Worm (Caenorhabditis elegans) whole organism, L4 larva: Measurements from ENCODE around the gene str-262.

Experiments
- F10B5.3 ChIP-seq: sonication (generic microtip); optimal IDR thresholded peaks from 2 replicates; lab custom pipeline; 2016; ENCODE audit warnings: mild to moderate bottlenecking, missing genetic modification characterization, missing compliant biosample characterization
- T26A8.4 ChIP-seq: fragments of 200-800 bp; sonication (Bioruptor generic); IDR thresholded peaks from 2 replicates; pipeline ENCODE4 v1.3.6; 2022; ENCODE audit warnings: missing genetic modification characterization, missing compliant biosample characterization
- Y105C5A.15 ChIP-seq: fragments of 200-800 bp; sonication (Bioruptor generic); IDR thresholded peaks from 2 replicates; pipeline ENCODE4 v1.3.6; 2022; ENCODE audit warnings: missing genetic modification characterization, missing compliant biosample characterization
- Y48G9A.11 ChIP-seq: fragments of 200-800 bp; sonication (Bioruptor generic); IDR thresholded peaks from 2 replicates; pipeline ENCODE4 v1.3.6; 2022; ENCODE audit warnings: missing genetic modification reagents, missing genetic modification characterization, missing compliant biosample characterization
- Y5F2A.4 ChIP-seq: fragments of 200-800 bp; sonication (Bioruptor generic); optimal IDR thresholded peaks from 2 replicates; lab custom pipeline; 2018; ENCODE audit warnings: mild to moderate bottlenecking, missing genetic modification characterization, missing compliant biosample characterization
- aha-1 ChIP-seq: fragments of 150-350 bp; peaks from one replicate; lab custom pipeline; 2014; ENCODE audit warnings: missing biosample characterization, missing genetic modification characterization
- arid-1 ChIP-seq: fragments of 200-800 bp; sonication (Bioruptor generic); conservative IDR thresholded peaks from 2 replicates; pipeline ENCODE4 v1.3.6; 2022; ENCODE audit warnings: missing genetic modification reagents, missing genetic modification characterization, missing compliant biosample characterization
- ceh-62 ChIP-seq: sonication (generic microtip); optimal IDR thresholded peaks from 2 replicates; lab custom pipeline; 2017; ENCODE audit warnings: missing biosample characterization, missing genetic modification characterization
- daf-12 ChIP-seq: fragments of 150-350 bp; optimal IDR thresholded peaks from 2 replicates; lab custom pipeline; 2014; ENCODE audit warnings: missing biosample characterization, missing genetic modification reagents, missing genetic modification characterization
- dmd-9 ChIP-seq: fragments of 200-800 bp; sonication (Bioruptor generic); IDR thresholded peaks from 2 replicates; pipeline ENCODE4 v1.3.6; 2022; ENCODE audit warnings: missing genetic modification reagents, missing genetic modification characterization, missing compliant biosample characterization
- dpl-1 ChIP-seq: fragments of 150-350 bp; optimal IDR thresholded peaks from 2 replicates; lab custom pipeline; 2014; ENCODE audit warnings: missing biosample characterization, missing genetic modification reagents, missing genetic modification characterization
- duxl-1 ChIP-seq: sonication (generic microtip); optimal IDR thresholded peaks from 2 replicates; lab custom pipeline; 2016; ENCODE audit warnings: mild to moderate bottlenecking, missing genetic modification characterization, moderate library complexity, missing compliant biosample characterization; ENCODE audit not compliant: poor library complexity
- dve-1 ChIP-seq: sonication (generic microtip); optimal IDR thresholded peaks from 2 replicates; lab custom pipeline; 2017; ENCODE audit warnings: antibody characterized with exemption, mild to moderate bottlenecking, missing genetic modification characterization, missing compliant biosample characterization; ENCODE audit not compliant: insufficient read depth
- fkh-10 ChIP-seq: fragments of 150-350 bp; optimal IDR thresholded peaks from 2 replicates; lab custom pipeline; 2014; ENCODE audit warnings: missing biosample characterization, missing genetic modification reagents, missing genetic modification characterization
- fos-1 ChIP-seq: fragments of 150-350 bp; optimal IDR thresholded peaks from 2 replicates; lab custom pipeline; 2014; ENCODE audit warnings: missing biosample characterization, missing genetic modification characterization
- hlh-11 ChIP-seq: fragments of 200-800 bp; sonication (Bioruptor generic); optimal IDR thresholded peaks from 2 replicates; lab custom pipeline; 2018; ENCODE audit warnings: mild to moderate bottlenecking, missing genetic modification characterization, missing compliant biosample characterization
- hlh-30 ChIP-seq: sonication (generic microtip); optimal IDR thresholded peaks from 2 replicates; lab custom pipeline; 2017; ENCODE audit warnings: antibody characterized with exemption, mild to moderate bottlenecking, missing genetic modification characterization, missing compliant biosample characterization; ENCODE audit not compliant: insufficient read depth
- hmg-1.1 ChIP-seq: fragments of 200-800 bp; sonication (Bioruptor generic); IDR thresholded peaks from 2 replicates; pipeline ENCODE4 v1.3.6; 2022; ENCODE audit warnings: missing genetic modification reagents, missing genetic modification characterization, missing compliant biosample characterization
- lim-7 ChIP-seq: fragments of 200-800 bp; sonication (Bioruptor generic); IDR thresholded peaks from 2 replicates; pipeline ENCODE4 v1.3.6; 2022; ENCODE audit warnings: missing genetic modification characterization, missing compliant biosample characterization
- lin-13 ChIP-seq: fragments of 150-350 bp; optimal IDR thresholded peaks from 2 replicates; lab custom pipeline; 2014; ENCODE audit warnings: missing biosample characterization, missing genetic modification reagents, missing genetic modification characterization
- mdt-29 ChIP-seq: fragments of 200-800 bp; sonication (Bioruptor generic); IDR thresholded peaks from 2 replicates; pipeline ENCODE4 v1.3.6; 2022; ENCODE audit warnings: missing genetic modification reagents, missing genetic modification characterization, missing compliant biosample characterization
- mxl-2 ChIP-seq: fragments of 200-800 bp; sonication (Bioruptor generic); conservative IDR thresholded peaks from 2 replicates; pipeline ENCODE4 v1.3.6; 2022; ENCODE audit warnings: missing genetic modification reagents, missing genetic modification characterization, missing compliant biosample characterization
- nhr-102 ChIP-seq: sonication (generic microtip); optimal IDR thresholded peaks from 2 replicates; lab custom pipeline; 2016; ENCODE audit warnings: mild to moderate bottlenecking, missing genetic modification characterization, moderate library complexity, missing compliant biosample characterization
- nhr-11 ChIP-seq: fragments of 150-350 bp; optimal IDR thresholded peaks from 2 replicates; lab custom pipeline; 2014; ENCODE audit warnings: missing biosample characterization, missing genetic modification characterization
- nhr-237 ChIP-seq: sonication (generic microtip); optimal IDR thresholded peaks from 2 replicates; lab custom pipeline; 2017; ENCODE audit warnings: missing biosample characterization, missing genetic modification characterization
- nhr-41 ChIP-seq: fragments of 200-800 bp; sonication (Bioruptor generic); IDR thresholded peaks from 2 replicates; pipeline ENCODE4 v1.3.6; 2022; ENCODE audit warnings: missing genetic modification reagents, missing genetic modification characterization, missing compliant biosample characterization
- nhr-42 ChIP-seq: fragments of 200-800 bp; sonication (Bioruptor generic); IDR thresholded peaks from 2 replicates; pipeline ENCODE4 v1.3.6; 2022; ENCODE audit warnings: missing genetic modification characterization, missing compliant biosample characterization
- nhr-6 ChIP-seq: fragments of 150-350 bp; optimal IDR thresholded peaks from 2 replicates; lab custom pipeline; 2014; ENCODE audit warnings: missing biosample characterization, missing genetic modification characterization
- pha-4 ChIP-seq, 2 experiments: fragments of 150-350 bp in 1 of 2; fragments of 200-800 bp in 1 of 2; sonication (Bioruptor generic) in 1 of 2; IDR thresholded peaks in 1 of 2; optimal IDR thresholded peaks in 1 of 2; 2 replicates each; pipeline versions ENCODE4 v1.3.6 to Lab custom; 2014 to 2022; ENCODE audit warnings: missing genetic modification characterization in 2 of 2, missing genetic modification reagents in 2 of 2, missing biosample characterization in 1 of 2, missing compliant biosample characterization in 1 of 2
- php-3 ChIP-seq: fragments of 200-800 bp; sonication (Bioruptor generic); IDR thresholded peaks from 2 replicates; pipeline ENCODE4 v1.3.6; 2022; ENCODE audit warnings: missing genetic modification reagents, missing genetic modification characterization, missing compliant biosample characterization
- rbr-2 ChIP-seq: sonication (generic microtip); optimal IDR thresholded peaks from 2 replicates; lab custom pipeline; 2016; ENCODE audit warnings: missing genotype, missing genetic modification characterization, missing compliant biosample characterization
- saeg-2 ChIP-seq: fragments of 200-800 bp; sonication (Bioruptor generic); IDR thresholded peaks from 2 replicates; pipeline ENCODE4 v1.3.6; 2022; ENCODE audit warnings: missing genetic modification reagents, missing genetic modification characterization, missing compliant biosample characterization
- set-16 ChIP-seq: fragments of 200-800 bp; sonication (Bioruptor generic); IDR thresholded peaks from 2 replicates; pipeline ENCODE4 v1.3.6; 2022; ENCODE audit warnings: missing genetic modification reagents, missing genetic modification characterization, missing compliant biosample characterization
- snpc-1.2 ChIP-seq: fragments of 200-800 bp; sonication (Bioruptor generic); IDR thresholded peaks from 2 replicates; pipeline ENCODE4 v1.3.6; 2022; ENCODE audit warnings: missing genetic modification reagents, missing genetic modification characterization, missing compliant biosample characterization
- snpc-4 ChIP-seq: fragments of 150-350 bp; optimal IDR thresholded peaks from 2 replicates; lab custom pipeline; 2014; ENCODE audit warnings: missing biosample characterization, missing genetic modification characterization
- spr-1 ChIP-seq: sonication (generic microtip); optimal IDR thresholded peaks from 2 replicates; lab custom pipeline; 2016; ENCODE audit warnings: mild to moderate bottlenecking, missing genetic modification characterization, missing compliant biosample characterization
- spr-3 ChIP-seq: fragments of 200-800 bp; sonication (Bioruptor generic); optimal IDR thresholded peaks from 2 replicates; lab custom pipeline; 2018; ENCODE audit warnings: mild to moderate bottlenecking, missing genetic modification characterization, missing compliant biosample characterization
- unc-62 ChIP-seq, 3 experiments: fragments of 150-350 bp in 1 of 3; sonication (generic microtip); optimal IDR thresholded peaks in 2 of 3; peaks in 1 of 3; 1 replicate in 1 of 3; 2 replicates in 2 of 3; lab custom pipeline; 2014 to 2017; ENCODE audit warnings: missing biosample characterization in 3 of 3, missing genetic modification characterization in 3 of 3, missing genetic modification reagents in 3 of 3, missing genotype in 1 of 3
- zfp-3 ChIP-seq: fragments of 200-800 bp; sonication (Bioruptor generic); conservative IDR thresholded peaks from 2 replicates; pipeline ENCODE4 v1.3.6; 2022; ENCODE audit warnings: missing genetic modification reagents, missing genetic modification characterization, missing compliant biosample characterization
- zip-11 ChIP-seq: fragments of 200-800 bp; sonication (Bioruptor generic); IDR thresholded peaks from 2 replicates; pipeline ENCODE4 v1.3.6; 2022; ENCODE audit warnings: missing genetic modification characterization, missing compliant biosample characterization
- ztf-7 ChIP-seq: fragments of 150-350 bp; optimal IDR thresholded peaks from 2 replicates; lab custom pipeline; 2014; ENCODE audit warnings: missing biosample characterization, missing genetic modification characterization

The str-262 gene

DNA sequence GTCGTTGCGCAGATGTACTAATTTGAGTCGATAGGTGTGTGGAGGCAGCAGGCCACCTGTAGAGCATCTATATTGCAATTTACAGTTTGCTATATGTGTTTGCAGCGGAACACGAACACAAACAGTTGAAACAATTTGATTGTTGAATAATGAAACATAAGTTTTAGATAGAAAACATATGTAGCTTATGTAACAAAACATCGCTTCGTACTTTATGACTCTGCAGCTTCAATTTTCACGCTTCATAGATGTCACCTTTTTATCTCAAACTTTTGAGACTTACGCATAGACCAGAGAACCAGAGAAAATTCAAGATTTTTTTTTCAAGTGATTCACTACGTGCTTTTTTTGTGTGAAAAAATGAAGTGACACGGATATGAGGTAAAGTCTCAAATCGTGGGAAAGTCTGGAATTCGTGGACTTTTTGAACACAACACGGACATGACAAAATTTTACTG, 28.7 kb downstream of the str-262 start, which contains the start of gene fbxb-72 (continued):
- TF ChIP-seq hlh-11 (tag; lab: Kevin White, UChicago) = peak; percentile 63
- TF ChIP-seq lim-7 (GFP tag; lab: Robert Waterston, UW) = 0 out of 2 replicates have a peak, but pooled peaks have one; percentile 19
- TF ChIP-seq nhr-42 (GFP tag; lab: Robert Waterston, UW) = peak; percentile 89
- peak; percentile 90 for TF ChIP-seq dve-1
- peak; percentile 97 for TF ChIP-seq zfp-3 (GFP tag; lab: Robert Waterston, UW)
- no peak for TF ChIP-seq fkh-10 (GFP tag; lab: Kevin White, UChicago)
- peak; percentile 96 for TF ChIP-seq T26A8.4
- peak; percentile 34 for TF ChIP-seq rbr-2
- peak; percentile 93 for TF ChIP-seq nhr-6 (tag; lab: Kevin White, UChicago)
- no peak for TF ChIP-seq set-16
- peak; percentile 33 for TF ChIP-seq Y5F2A.4 (GFP tag; lab: Kevin White, UChicago)
- TF ChIP-seq nhr-237 (tag; lab: Kevin White, UChicago) = no peak
- peak; percentile 75 for TF ChIP-seq duxl-1 (tag; lab: Kevin White, UChicago)
- TF ChIP-seq arid-1 (GFP tag; lab: Robert Waterston, UW) = peak; percentile 82
- peak; percentile 67; the same call in 1 of the 2 replicates for TF ChIP-seq pha-4 (GFP tag; IDR thresholded peaks at IDR 0.05; lab: Robert Waterston, UW)
- no peak for TF ChIP-seq pha-4 (tag; optimal IDR thresholded peaks at IDR 0.05; lab: Kevin White, UChicago)
- TF ChIP-seq zip-11 (GFP tag; lab: Robert Waterston, UW) = no peak
- TF ChIP-seq nhr-41 = 0 out of 2 replicates have a peak, but pooled peaks have one; percentile 7
- peak in 1 of 2 experiments; percentile 80 for TF ChIP-seq unc-62 (GFP tag; optimal IDR thresholded peaks at IDR 0.05 in 1 of 2; lab: Kevin White, UChicago)
- TF ChIP-seq unc-62 (tag; optimal IDR thresholded peaks at IDR 0.05; lab: Kevin White, UChicago) = no peak
- no peak; the same call in 1 of the 2 replicates for TF ChIP-seq hmg-1.1 (GFP tag; lab: Robert Waterston, UW)
- TF ChIP-seq php-3 (GFP tag; lab: Robert Waterston, UW) = peak; percentile 76; the same call in 1 of the 2 replicates
- peak; percentile 22 for TF ChIP-seq spr-3 (GFP tag; lab: Kevin White, UChicago)
- TF ChIP-seq mxl-2 = peak; percentile 24; the same call in 1 of the 2 replicates
- peak; percentile 95 for TF ChIP-seq aha-1
- TF ChIP-seq ceh-62 (tag; lab: Kevin White, UChicago) = no peak
- TF ChIP-seq nhr-11 (tag; lab: Kevin White, UChicago) = peak; percentile 49
- TF ChIP-seq F10B5.3 (tag; lab: Kevin White, UChicago) = no peak
- no peak for TF ChIP-seq snpc-4 (tag; lab: Kevin White, UChicago)
- TF ChIP-seq lin-13 = peak; percentile 14
- TF ChIP-seq dpl-1 (GFP tag; lab: Kevin White, UChicago) = peak; percentile 31
- TF ChIP-seq saeg-2 (GFP tag; lab: Robert Waterston, UW) = peak; percentile 74
- TF ChIP-seq snpc-1.2 = peak; percentile 58; the same call in 1 of the 2 replicates
- 0 out of 2 replicates have a peak, but pooled peaks have one; percentile 14 for TF ChIP-seq Y48G9A.11
- TF ChIP-seq hlh-30 (tag; lab: Kevin White, UChicago) = peak; percentile 43
- TF ChIP-seq spr-1 (tag; lab: Kevin White, UChicago) = peak; percentile 92
- TF ChIP-seq mdt-29 (GFP tag; lab: Robert Waterston, UW) = peak; percentile 32; the same call in 1 of the 2 replicates
- TF ChIP-seq dmd-9 = no peak; the same call in 1 of the 2 replicates
- TF ChIP-seq daf-12 = no peak
- peak; percentile 95 for TF ChIP-seq nhr-102 (tag; lab: Kevin White, UChicago)
- peak; percentile 8; the same call in 1 of the 2 replicates for TF ChIP-seq Y105C5A.15
- no peak for TF ChIP-seq fos-1 (tag; lab: Kevin White, UChicago)
- TF ChIP-seq ztf-7 (tag; lab: Kevin White, UChicago) = peak; percentile 66
